Worm (Caenorhabditis elegans) whole organism, L4 larva: Measurements from ENCODE around the gene F35D11.1.

Experiments
- D1046.2 ChIP-seq: fragments of 200-800 bp; sonication (Bioruptor generic); IDR thresholded peaks from 2 replicates; pipeline ENCODE4 v1.3.6; 2022; ENCODE audit warnings: missing genetic modification characterization, missing compliant biosample characterization
- F26F4.8 ChIP-seq: fragments of 200-800 bp; sonication (Bioruptor generic); conservative IDR thresholded peaks from 2 replicates; pipeline ENCODE4 v1.3.6; 2022; ENCODE audit warnings: missing genetic modification characterization, missing compliant biosample characterization
- R02D3.7 ChIP-seq: fragments of 150-350 bp; sonication (generic microtip); optimal IDR thresholded peaks from 3 replicates; lab custom pipeline; 2014; ENCODE audit warnings: missing biosample characterization, missing genetic modification characterization
- T20F7.1 ChIP-seq: fragments of 200-800 bp; sonication (Bioruptor generic); optimal IDR thresholded peaks from 2 replicates; lab custom pipeline; 2018; ENCODE audit warnings: mild to moderate bottlenecking, missing genetic modification characterization, missing compliant biosample characterization
- Y105C5A.15 ChIP-seq: fragments of 200-800 bp; sonication (Bioruptor generic); IDR thresholded peaks from 2 replicates; pipeline ENCODE4 v1.3.6; 2022; ENCODE audit warnings: missing genetic modification characterization, missing compliant biosample characterization
- Y48G9A.11 ChIP-seq: fragments of 200-800 bp; sonication (Bioruptor generic); IDR thresholded peaks from 2 replicates; pipeline ENCODE4 v1.3.6; 2022; ENCODE audit warnings: missing genetic modification reagents, missing genetic modification characterization, missing compliant biosample characterization
- ZK337.2 ChIP-seq: fragments of 200-800 bp; sonication (Bioruptor generic); IDR thresholded peaks from 2 replicates; pipeline ENCODE4 v1.3.6; 2022; ENCODE audit warnings: missing genetic modification reagents, missing genetic modification characterization, missing compliant biosample characterization
- ZK546.5 ChIP-seq, 2 experiments: sonication (generic microtip); optimal IDR thresholded peaks; 2 replicates each; lab custom pipeline; 2017; ENCODE audit warnings: missing biosample characterization in 2 of 2, missing genetic modification characterization in 2 of 2
- aly-2 ChIP-seq: sonication (generic microtip); optimal IDR thresholded peaks from 2 replicates; lab custom pipeline; 2018; ENCODE audit warnings: missing biosample characterization, missing genetic modification characterization
- arid-1 ChIP-seq: fragments of 200-800 bp; sonication (Bioruptor generic); conservative IDR thresholded peaks from 2 replicates; pipeline ENCODE4 v1.3.6; 2022; ENCODE audit warnings: missing genetic modification reagents, missing genetic modification characterization, missing compliant biosample characterization
- cey-2 ChIP-seq: sonication (generic microtip); optimal IDR thresholded peaks from 3 replicates; lab custom pipeline; 2017; ENCODE audit warnings: missing genetic modification characterization, mild to moderate bottlenecking, missing compliant biosample characterization, antibody characterized with exemption, borderline replicate concordance; ENCODE audit not compliant: insufficient read depth
- daf-12 ChIP-seq: fragments of 150-350 bp; optimal IDR thresholded peaks from 2 replicates; lab custom pipeline; 2014; ENCODE audit warnings: missing biosample characterization, missing genetic modification reagents, missing genetic modification characterization
- dmd-6 ChIP-seq: fragments of 200-800 bp; sonication (Bioruptor generic); IDR thresholded peaks from 2 replicates; pipeline ENCODE4 v1.3.6; 2022; ENCODE audit warnings: missing genetic modification reagents, missing genetic modification characterization, missing compliant biosample characterization
- dpl-1 ChIP-seq: fragments of 150-350 bp; optimal IDR thresholded peaks from 2 replicates; lab custom pipeline; 2014; ENCODE audit warnings: missing biosample characterization, missing genetic modification reagents, missing genetic modification characterization
- egl-43 ChIP-seq: fragments of 200-800 bp; sonication (Bioruptor generic); IDR thresholded peaks from 2 replicates; pipeline ENCODE4 v1.3.6; 2022; ENCODE audit warnings: missing genetic modification reagents, missing genetic modification characterization, missing compliant biosample characterization
- fkh-10 ChIP-seq: fragments of 150-350 bp; optimal IDR thresholded peaks from 2 replicates; lab custom pipeline; 2014; ENCODE audit warnings: missing biosample characterization, missing genetic modification reagents, missing genetic modification characterization
- gei-8 ChIP-seq: fragments of 200-800 bp; sonication (Bioruptor generic); optimal IDR thresholded peaks from 2 replicates; lab custom pipeline; 2018; ENCODE audit warnings: mild to moderate bottlenecking, missing genetic modification characterization, missing compliant biosample characterization
- hlh-11 ChIP-seq: fragments of 200-800 bp; sonication (Bioruptor generic); optimal IDR thresholded peaks from 2 replicates; lab custom pipeline; 2018; ENCODE audit warnings: mild to moderate bottlenecking, missing genetic modification characterization, missing compliant biosample characterization
- hlh-30 ChIP-seq: sonication (generic microtip); optimal IDR thresholded peaks from 2 replicates; lab custom pipeline; 2017; ENCODE audit warnings: antibody characterized with exemption, mild to moderate bottlenecking, missing genetic modification characterization, missing compliant biosample characterization; ENCODE audit not compliant: insufficient read depth
- hmg-1.1 ChIP-seq: fragments of 200-800 bp; sonication (Bioruptor generic); IDR thresholded peaks from 2 replicates; pipeline ENCODE4 v1.3.6; 2022; ENCODE audit warnings: missing genetic modification reagents, missing genetic modification characterization, missing compliant biosample characterization
- jun-1 ChIP-seq: fragments of 150-350 bp; optimal IDR thresholded peaks from 2 replicates; lab custom pipeline; 2014; ENCODE audit warnings: missing biosample characterization, missing genetic modification reagents, missing genetic modification characterization
- lin-1 ChIP-seq: fragments of 200-800 bp; sonication (Bioruptor generic); IDR thresholded peaks from 2 replicates; pipeline ENCODE4 v1.3.6; 2022; ENCODE audit warnings: missing genetic modification reagents, missing genetic modification characterization, missing compliant biosample characterization
- lin-38 ChIP-seq: fragments of 200-800 bp; sonication (Bioruptor generic); IDR thresholded peaks from 2 replicates; pipeline ENCODE4 v1.3.6; 2022; ENCODE audit warnings: missing genetic modification reagents, missing genetic modification characterization, missing compliant biosample characterization
- madf-5 ChIP-seq, 2 experiments: fragments of 200-800 bp; sonication (Bioruptor generic); IDR thresholded peaks; 2 replicates each; pipeline ENCODE4 v1.3.6; 2022; ENCODE audit warnings: missing compliant biosample characterization in 2 of 2, missing genetic modification characterization in 2 of 2
- madf-9 ChIP-seq: fragments of 200-800 bp; sonication (Bioruptor generic); conservative IDR thresholded peaks from 2 replicates; pipeline ENCODE4 v1.3.6; 2022; ENCODE audit warnings: missing genetic modification reagents, missing genetic modification characterization, missing compliant biosample characterization
- mdl-1 ChIP-seq, 2 experiments: fragments of 150-350 bp in 1 of 2; sonication (generic microtip) in 1 of 2; optimal IDR thresholded peaks; 2 replicates each; lab custom pipeline; 2014 to 2017; ENCODE audit warnings: missing biosample characterization in 2 of 2, missing genetic modification characterization in 2 of 2
- mes-2 ChIP-seq: sonication (generic microtip); optimal IDR thresholded peaks from 2 replicates; lab custom pipeline; 2016; ENCODE audit warnings: missing genotype, mild to moderate bottlenecking, missing genetic modification characterization, missing compliant biosample characterization; ENCODE audit not compliant: poor library complexity, severe bottlenecking
- mxl-3 ChIP-seq: fragments of 200-800 bp; sonication (Bioruptor generic); optimal IDR thresholded peaks from 2 replicates; lab custom pipeline; 2018; ENCODE audit warnings: mild to moderate bottlenecking, missing genetic modification characterization, missing compliant biosample characterization
- nhr-102 ChIP-seq: sonication (generic microtip); optimal IDR thresholded peaks from 2 replicates; lab custom pipeline; 2016; ENCODE audit warnings: mild to moderate bottlenecking, missing genetic modification characterization, moderate library complexity, missing compliant biosample characterization
- nhr-111 ChIP-seq: fragments of 200-800 bp; sonication (Bioruptor generic); optimal IDR thresholded peaks from 2 replicates; lab custom pipeline; 2018; ENCODE audit warnings: mild to moderate bottlenecking, missing genetic modification characterization, missing compliant biosample characterization
- nhr-25 ChIP-seq: sonication (generic microtip); optimal IDR thresholded peaks from 2 replicates; lab custom pipeline; 2017; ENCODE audit warnings: missing genetic modification characterization, mild to moderate bottlenecking, missing compliant biosample characterization, antibody characterized with exemption, moderate library complexity, borderline replicate concordance; ENCODE audit not compliant: insufficient read depth
- nhr-28 ChIP-seq: fragments of 150-350 bp; optimal IDR thresholded peaks from 2 replicates; lab custom pipeline; 2014; ENCODE audit warnings: missing biosample characterization, missing genetic modification characterization
- nhr-41 ChIP-seq: fragments of 200-800 bp; sonication (Bioruptor generic); IDR thresholded peaks from 2 replicates; pipeline ENCODE4 v1.3.6; 2022; ENCODE audit warnings: missing genetic modification reagents, missing genetic modification characterization, missing compliant biosample characterization
- nhr-77 ChIP-seq: fragments of 150-350 bp; optimal IDR thresholded peaks from 2 replicates; lab custom pipeline; 2014; ENCODE audit warnings: missing biosample characterization, missing genetic modification characterization
- pqm-1 ChIP-seq: sonication (generic microtip); optimal IDR thresholded peaks from 2 replicates; lab custom pipeline; 2017; ENCODE audit warnings: missing biosample characterization, missing genetic modification characterization
- rbr-2 ChIP-seq: sonication (generic microtip); optimal IDR thresholded peaks from 2 replicates; lab custom pipeline; 2016; ENCODE audit warnings: missing genotype, missing genetic modification characterization, missing compliant biosample characterization
- snpc-1.2 ChIP-seq: fragments of 200-800 bp; sonication (Bioruptor generic); IDR thresholded peaks from 2 replicates; pipeline ENCODE4 v1.3.6; 2022; ENCODE audit warnings: missing genetic modification reagents, missing genetic modification characterization, missing compliant biosample characterization
- spr-1 ChIP-seq: sonication (generic microtip); optimal IDR thresholded peaks from 2 replicates; lab custom pipeline; 2016; ENCODE audit warnings: mild to moderate bottlenecking, missing genetic modification characterization, missing compliant biosample characterization
- tra-1 ChIP-seq: fragments of 200-800 bp; sonication (Bioruptor generic); IDR thresholded peaks from 2 replicates; pipeline ENCODE4 v1.3.6; 2022; ENCODE audit warnings: missing genetic modification reagents, missing genetic modification characterization, missing compliant biosample characterization
- unc-62 ChIP-seq, 3 experiments: fragments of 150-350 bp in 1 of 3; sonication (generic microtip); optimal IDR thresholded peaks in 2 of 3; peaks in 1 of 3; 1 replicate in 1 of 3; 2 replicates in 2 of 3; lab custom pipeline; 2014 to 2017; ENCODE audit warnings: missing biosample characterization in 3 of 3, missing genetic modification characterization in 3 of 3, missing genetic modification reagents in 3 of 3, missing genotype in 1 of 3
- vab-7 ChIP-seq: fragments of 200-800 bp; sonication (Bioruptor generic); IDR thresholded peaks from 2 replicates; pipeline ENCODE4 v1.3.6; 2022; ENCODE audit warnings: missing genetic modification reagents, missing genetic modification characterization, missing compliant biosample characterization
- zfp-2 ChIP-seq: sonication (generic microtip); optimal IDR thresholded peaks from 2 replicates; lab custom pipeline; 2016; ENCODE audit warnings: mild to moderate bottlenecking, missing genetic modification characterization, missing compliant biosample characterization
- zip-11 ChIP-seq: fragments of 200-800 bp; sonication (Bioruptor generic); IDR thresholded peaks from 2 replicates; pipeline ENCODE4 v1.3.6; 2022; ENCODE audit warnings: missing genetic modification characterization, missing compliant biosample characterization

Gene F35D11.1

ce11 chrII:4672584-4673110 is 45.9 kb downstream of the F35D11.1 start, which contains the start of the genes clec-140 and hmg-11:
Gene clec-140, plus strand, starts transcription at chrII:4673060.
Gene hmg-11, plus strand, starts transcription at chrII:4673085.
- no peak for TF ChIP-seq ZK337.2 (GFP tag; lab: Robert Waterston, UW)
- peak; percentile 87 for TF ChIP-seq mxl-3 (GFP tag; lab: Kevin White, UChicago)
- no peak for TF ChIP-seq Y48G9A.11 (GFP tag; lab: Robert Waterston, UW)
- no peak; the same call in 1 of the 2 replicates for TF ChIP-seq lin-38 (GFP tag; lab: Robert Waterston, UW)
- no peak for TF ChIP-seq madf-5 (GFP tag; IDR thresholded peaks at IDR 0.05; lab: Robert Waterston, UW)
- TF ChIP-seq jun-1: no peak
- TF ChIP-seq hlh-30 (tag; lab: Kevin White, UChicago): peak; percentile 91
- TF ChIP-seq dmd-6 (GFP tag; lab: Robert Waterston, UW): peak; percentile 44
- peak; percentile 51 for TF ChIP-seq rbr-2 (tag; lab: Kevin White, UChicago)
- TF ChIP-seq nhr-28 (tag; lab: Kevin White, UChicago): peak; percentile 50
- no peak for TF ChIP-seq gei-8
- TF ChIP-seq hlh-11 (tag; lab: Kevin White, UChicago): peak; percentile 66
- TF ChIP-seq zfp-2 (tag; lab: Kevin White, UChicago): no peak
- peak; percentile 2 for TF ChIP-seq fkh-10 (GFP tag; lab: Kevin White, UChicago)
- no peak for TF ChIP-seq T20F7.1 (GFP tag; lab: Kevin White, UChicago)
- no peak for TF ChIP-seq Y105C5A.15 (GFP tag; lab: Robert Waterston, UW)
- no peak for TF ChIP-seq ZK546.5 (tag; optimal IDR thresholded peaks at IDR 0.05; lab: Kevin White, UChicago)
- no peak for TF ChIP-seq D1046.2 (GFP tag; lab: Robert Waterston, UW)
- TF ChIP-seq hmg-1.1: peak; percentile 60; the same call in 1 of the 2 replicates
- peak; percentile 66 for TF ChIP-seq pqm-1 (tag; lab: Kevin White, UChicago)
- TF ChIP-seq unc-62 (GFP tag; optimal IDR thresholded peaks at IDR 0.05 in 1 of 2; lab: Kevin White, UChicago): no peak
- TF ChIP-seq unc-62 (tag; optimal IDR thresholded peaks at IDR 0.05; lab: Kevin White, UChicago): no peak
- no peak for TF ChIP-seq snpc-1.2 (GFP tag; lab: Robert Waterston, UW)
- no peak for TF ChIP-seq arid-1 (GFP tag; lab: Robert Waterston, UW)
- TF ChIP-seq nhr-102 (tag; lab: Kevin White, UChicago): no peak
- no peak for TF ChIP-seq cey-2 (tag; lab: Kevin White, UChicago)
- TF ChIP-seq mes-2 (tag; lab: Kevin White, UChicago): no peak
- 0 out of 2 replicates have a peak, but pooled peaks have one; percentile 40 for TF ChIP-seq nhr-41 (GFP tag; lab: Robert Waterston, UW)
- TF ChIP-seq tra-1 (GFP tag; lab: Robert Waterston, UW): no peak
- TF ChIP-seq lin-1 (GFP tag; lab: Robert Waterston, UW): no peak
- no peak for TF ChIP-seq nhr-111 (GFP tag; lab: Kevin White, UChicago)
- no peak for TF ChIP-seq R02D3.7
- no peak for TF ChIP-seq daf-12 (tag; lab: Kevin White, UChicago)
- TF ChIP-seq spr-1 (tag; lab: Kevin White, UChicago): no peak
- TF ChIP-seq zip-11 (GFP tag; lab: Robert Waterston, UW): no peak
- TF ChIP-seq egl-43: no peak
- no peak for TF ChIP-seq aly-2 (tag; lab: Kevin White, UChicago)
- TF ChIP-seq F26F4.8 (GFP tag; lab: Robert Waterston, UW): no peak
- TF ChIP-seq madf-9: no peak
- peak; percentile 67 for TF ChIP-seq nhr-77 (tag; lab: Kevin White, UChicago)
- peak; percentile 55 to 92 for TF ChIP-seq mdl-1 (tag; optimal IDR thresholded peaks at IDR 0.05; lab: Kevin White, UChicago)
- TF ChIP-seq nhr-25 (tag; lab: Kevin White, UChicago): peak; percentile 61
- TF ChIP-seq vab-7 (GFP tag; lab: Robert Waterston, UW): 0 out of 2 replicates have a peak, but pooled peaks have one; percentile 14
- TF ChIP-seq dpl-1 (GFP tag; lab: Kevin White, UChicago): peak; percentile 40
